Fruit fly (Drosophila melanogaster): ENCODE data around the gene CG15152.

dm6 chr2L:18152172-18152639 is 37.9 kb downstream of the CG15152 start, which contains the start of gene Socs36E:
- TF ChIP-seq CTCF (optimal IDR thresholded peaks at IDR 0.05) (peak; percentile 82 to 89), CG8478 (optimal IDR thresholded peaks at IDR 0.05) (no peak)
